Worm (Caenorhabditis elegans) whole organism, L1 larva: ENCODE results near the gene F07E5.13.

Experiments used
- mdl-1 ChIP-seq, 2 experiments: fragments of 150-350 bp; optimal IDR thresholded peaks; 2 replicates each; lab custom pipeline; 2014 to 2017; ENCODE audit warnings: missing biosample characterization in 2 of 2, missing genetic modification characterization in 2 of 2, inconsistent platforms in 1 of 2
- nhr-28 ChIP-seq: fragments of 150-350 bp; optimal IDR thresholded peaks from 2 replicates; lab custom pipeline; 2014; ENCODE audit warnings: missing biosample characterization, missing genetic modification characterization
- sptf-1 ChIP-seq: fragments of 150-350 bp; optimal IDR thresholded peaks from 2 replicates; lab custom pipeline; 2014; ENCODE audit warnings: missing biosample characterization, missing genetic modification characterization

ce11 chrII:2030367-2030766 is 33.5 kb downstream of the F07E5.13 start, which contains the start of gene bath-3:
- TF ChIP-seq nhr-28 (tag; lab: Kevin White, UChicago) = no peak
- no peak for TF ChIP-seq sptf-1 (tag; lab: Kevin White, UChicago)
- no peak for TF ChIP-seq mdl-1 (tag; optimal IDR thresholded peaks at IDR 0.05; lab: Kevin White, UChicago)
